Fruit fly (Drosophila melanogaster) S2 (cell line): Measurements from ENCODE around the gene CG31821.

Experiments used
- CG8478 ChIP-seq: fragments of >200 bp; optimal IDR thresholded peaks from 2 replicates; lab custom pipeline; 2018
- CTCF ChIP-seq, 2 experiments: fragments of >200 bp; optimal IDR thresholded peaks; 2 replicates each; lab custom pipeline; 2018

DNA sequence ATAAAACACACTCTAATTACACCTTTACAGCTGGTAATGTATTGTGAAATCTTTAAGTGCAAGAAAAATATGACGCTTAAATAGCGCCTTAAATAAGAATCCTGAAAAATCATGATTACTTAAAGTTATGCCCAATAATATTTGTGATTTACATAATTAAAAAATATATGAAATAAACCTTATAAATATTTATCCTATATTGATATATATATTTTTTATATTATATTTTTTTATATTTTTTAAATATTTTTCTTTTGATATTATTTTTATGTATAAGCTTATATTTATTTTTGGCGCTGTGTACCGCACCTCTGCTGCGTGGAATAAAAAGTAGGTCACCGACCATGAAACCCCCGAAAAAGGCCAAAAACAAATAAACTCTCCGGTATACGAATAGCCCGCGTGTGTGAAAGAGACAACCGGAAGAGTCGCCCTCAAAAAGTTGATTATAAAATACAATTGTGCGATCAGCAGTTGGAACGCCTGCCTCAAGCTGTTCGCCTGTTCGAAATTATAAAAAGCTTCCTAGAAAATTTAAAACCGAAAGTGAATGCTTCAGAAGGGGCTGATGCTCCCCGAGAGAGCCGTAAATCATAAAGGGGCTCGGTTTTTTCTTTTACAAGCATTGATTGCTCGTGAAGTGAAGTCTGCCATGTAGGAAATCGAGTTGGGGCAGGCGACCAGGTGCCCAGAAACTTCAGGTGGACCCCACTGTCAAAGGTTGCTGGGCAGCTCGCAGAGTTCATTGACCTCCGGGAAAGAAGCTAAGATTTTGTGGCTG is 6.5 kb upstream of the CG31821 start:
- TF ChIP-seq CG8478 (lab: Kevin White, UChicago), result no peak
- no peak for TF ChIP-seq CTCF (optimal IDR thresholded peaks at IDR 0.05; lab: Kevin White, UChicago)
